Worm (Caenorhabditis elegans) whole organism, young adult: ENCODE results near the gene ZK938.12.

Experiments
- B0336.3 ChIP-seq: fragments of 200-800 bp; sonication (Bioruptor generic); IDR thresholded peaks from 2 replicates; pipeline ENCODE4 v1.3.6; 2022; ENCODE audit warnings: missing genetic modification characterization, missing compliant biosample characterization
- F37B4.10 ChIP-seq: fragments of 200-800 bp; sonication (Bioruptor generic); IDR thresholded peaks from 2 replicates; pipeline ENCODE4 v1.3.6; 2022; ENCODE audit warnings: missing genetic modification characterization, missing compliant biosample characterization
- F55B11.4 ChIP-seq: sonication (generic microtip); optimal IDR thresholded peaks from 2 replicates; lab custom pipeline; 2016; ENCODE audit warnings: missing compliant biosample characterization, missing genetic modification characterization, borderline replicate concordance; ENCODE audit not compliant: insufficient read depth
- T07F8.4 ChIP-seq: sonication (generic microtip); optimal IDR thresholded peaks from 2 replicates; lab custom pipeline; 2016; ENCODE audit warnings: mild to moderate bottlenecking, missing genetic modification characterization, moderate library complexity, missing compliant biosample characterization
- Y95B8A.8 ChIP-seq: fragments of 200-800 bp; sonication (Bioruptor generic); IDR thresholded peaks from 2 replicates; pipeline ENCODE4 v1.3.6; 2022; ENCODE audit warnings: missing genetic modification reagents, missing genetic modification characterization, missing compliant biosample characterization
- ZK185.1 ChIP-seq: sonication (generic microtip); optimal IDR thresholded peaks from 2 replicates; lab custom pipeline; 2016; ENCODE audit warnings: mild to moderate bottlenecking, missing genetic modification characterization, missing compliant biosample characterization; ENCODE audit not compliant: poor library complexity, severe bottlenecking
- aptf-3 ChIP-seq: fragments of 200-800 bp; sonication (Bioruptor generic); IDR thresholded peaks from 2 replicates; pipeline ENCODE4 v1.3.6; 2022; ENCODE audit warnings: missing genetic modification characterization, missing compliant biosample characterization
- atf-7 ChIP-seq: sonication (generic microtip); optimal IDR thresholded peaks from 2 replicates; lab custom pipeline; 2017; ENCODE audit warnings: mild to moderate bottlenecking, missing genetic modification characterization, missing compliant biosample characterization
- attf-6 ChIP-seq: fragments of 200-800 bp; sonication (Bioruptor generic); IDR thresholded peaks from 2 replicates; pipeline ENCODE4 v1.3.6; 2022; ENCODE audit warnings: missing genetic modification reagents, missing genetic modification characterization, missing compliant biosample characterization
- bed-1 ChIP-seq: fragments of 200-800 bp; sonication (Bioruptor generic); IDR thresholded peaks from 2 replicates; pipeline ENCODE4 v1.3.6; 2022; ENCODE audit warnings: missing genetic modification reagents, missing genetic modification characterization, missing compliant biosample characterization
- bed-2 ChIP-seq: fragments of 200-800 bp; sonication (Bioruptor generic); IDR thresholded peaks from 2 replicates; pipeline ENCODE4 v1.3.6; 2022; ENCODE audit warnings: missing genetic modification reagents, missing genetic modification characterization, missing compliant biosample characterization
- ccch-3 ChIP-seq: fragments of 200-800 bp; sonication (Bioruptor generic); optimal IDR thresholded peaks from 2 replicates; lab custom pipeline; 2018; ENCODE audit warnings: mild to moderate bottlenecking, missing genetic modification characterization, missing compliant biosample characterization
- die-1 ChIP-seq: sonication (generic microtip); optimal IDR thresholded peaks from 2 replicates; lab custom pipeline; 2016; ENCODE audit warnings: missing genotype, mild to moderate bottlenecking, missing genetic modification characterization, missing compliant biosample characterization
- egl-44 ChIP-seq: fragments of 200-800 bp; sonication (Bioruptor generic); IDR thresholded peaks from 2 replicates; pipeline ENCODE4 v1.3.6; 2022; ENCODE audit warnings: missing genetic modification reagents, missing genetic modification characterization, missing compliant biosample characterization
- ekl-4 ChIP-seq: fragments of 200-800 bp; sonication (Bioruptor generic); IDR thresholded peaks from 2 replicates; pipeline ENCODE4 v1.3.6; 2022; ENCODE audit warnings: missing genetic modification reagents, missing genetic modification characterization, missing compliant biosample characterization
- fkh-3 ChIP-seq: sonication (generic microtip); optimal IDR thresholded peaks from 2 replicates; lab custom pipeline; 2016; ENCODE audit warnings: mild to moderate bottlenecking, missing genetic modification characterization, missing compliant biosample characterization
- hrde-1 ChIP-seq: sonication (generic microtip); optimal IDR thresholded peaks from 2 replicates; lab custom pipeline; 2016; ENCODE audit warnings: missing genetic modification characterization, mild to moderate bottlenecking, missing compliant biosample characterization, moderate library complexity, missing genotype, missing genetic modification reagents, borderline replicate concordance
- lin-35 ChIP-seq, 3 experiments: fragments of 150-350 bp in 2 of 3; sonication (generic microtip) in 1 of 3; optimal IDR thresholded peaks; 2 replicates each; lab custom pipeline; 2014 to 2018; ENCODE audit warnings: missing biosample characterization in 3 of 3, missing genetic modification characterization in 3 of 3, missing genetic modification reagents in 3 of 3
- lir-1 ChIP-seq: fragments of 200-800 bp; sonication (Bioruptor generic); conservative IDR thresholded peaks from 2 replicates; pipeline ENCODE4 v1.3.6; 2022; ENCODE audit warnings: missing genetic modification reagents, missing genetic modification characterization, missing compliant biosample characterization
- madf-10 ChIP-seq: sonication (generic microtip); optimal IDR thresholded peaks from 2 replicates; lab custom pipeline; 2016; ENCODE audit warnings: mild to moderate bottlenecking, missing genetic modification characterization, missing compliant biosample characterization
- madf-6 ChIP-seq: fragments of 200-800 bp; sonication (Bioruptor generic); IDR thresholded peaks from 2 replicates; pipeline ENCODE4 v1.3.6; 2022; ENCODE audit warnings: missing genetic modification reagents, missing genetic modification characterization, missing compliant biosample characterization
- mes-4 ChIP-seq: sonication (generic microtip); optimal IDR thresholded peaks from 2 replicates; lab custom pipeline; 2016; ENCODE audit warnings: missing genotype, missing genetic modification characterization, missing compliant biosample characterization
- mxl-1 ChIP-seq: sonication (generic microtip); optimal IDR thresholded peaks from 2 replicates; lab custom pipeline; 2016; ENCODE audit warnings: missing genetic modification characterization, missing compliant biosample characterization
- nfya-1 ChIP-seq: sonication (generic microtip); optimal IDR thresholded peaks from 2 replicates; lab custom pipeline; 2017; ENCODE audit warnings: antibody characterized with exemption, missing compliant biosample characterization, missing genetic modification characterization, borderline replicate concordance; ENCODE audit not compliant: insufficient read depth
- nfyb-1 ChIP-seq: fragments of 200-800 bp; sonication (Bioruptor generic); IDR thresholded peaks from 2 replicates; pipeline ENCODE4 v1.3.6; 2022; ENCODE audit warnings: missing genetic modification reagents, missing genetic modification characterization, missing compliant biosample characterization
- nhr-27 ChIP-seq: fragments of 200-800 bp; sonication (Bioruptor generic); optimal IDR thresholded peaks from 2 replicates; lab custom pipeline; 2018; ENCODE audit warnings: mild to moderate bottlenecking, missing genetic modification characterization, moderate library complexity, missing compliant biosample characterization
- nhr-80 ChIP-seq: sonication (generic microtip); optimal IDR thresholded peaks from 2 replicates; lab custom pipeline; 2016; ENCODE audit warnings: missing genetic modification characterization, missing compliant biosample characterization
- nhr-90 ChIP-seq: sonication (generic microtip); optimal IDR thresholded peaks from 2 replicates; lab custom pipeline; 2016; ENCODE audit warnings: missing genotype, mild to moderate bottlenecking, missing genetic modification characterization, missing compliant biosample characterization
- pha-4 ChIP-seq: fragments of 150-350 bp; sonication (generic microtip); optimal IDR thresholded peaks from 2 replicates; lab custom pipeline; 2014; ENCODE audit warnings: missing biosample characterization, missing genetic modification reagents, missing genetic modification characterization
- snpc-4 ChIP-seq, 5 experiments: fragments of 150-350 bp in 1 of 5; sonication (generic microtip) in 4 of 5; optimal IDR thresholded peaks; 2 replicates each; lab custom pipeline; 2014 to 2018; ENCODE audit warnings: missing genetic modification characterization in 5 of 5, missing biosample characterization in 3 of 5, antibody characterized with exemption in 2 of 5, mild to moderate bottlenecking in 2 of 5, missing compliant biosample characterization in 2 of 5, missing genotype in 2 of 5, moderate library complexity in 2 of 5, missing genetic modification reagents in 1 of 5
- somi-1 ChIP-seq: fragments of 200-800 bp; sonication (Bioruptor generic); optimal IDR thresholded peaks from 2 replicates; lab custom pipeline; 2018; ENCODE audit warnings: mild to moderate bottlenecking, missing genetic modification characterization, missing compliant biosample characterization
- sptf-2 ChIP-seq: fragments of 200-800 bp; sonication (Bioruptor generic); optimal IDR thresholded peaks from 2 replicates; lab custom pipeline; 2018; ENCODE audit warnings: mild to moderate bottlenecking, missing genetic modification characterization, missing compliant biosample characterization
- tbp1 ChIP-seq: fragments of 200-800 bp; sonication (Bioruptor generic); optimal IDR thresholded peaks from 2 replicates; lab custom pipeline; 2018; ENCODE audit warnings: mild to moderate bottlenecking, missing genetic modification characterization, missing compliant biosample characterization
- ztf-22 ChIP-seq: fragments of 200-800 bp; sonication (Bioruptor generic); optimal IDR thresholded peaks from 2 replicates; lab custom pipeline; 2018; ENCODE audit warnings: mild to moderate bottlenecking, missing genetic modification characterization, moderate library complexity, missing compliant biosample characterization
- ztf-26 ChIP-seq: sonication (generic microtip); optimal IDR thresholded peaks from 2 replicates; lab custom pipeline; 2017; ENCODE audit warnings: missing genetic modification characterization, missing compliant biosample characterization
- ztf-28 ChIP-seq: fragments of 200-800 bp; sonication (Bioruptor generic); IDR thresholded peaks from 2 replicates; pipeline ENCODE4 v1.3.6; 2022; ENCODE audit warnings: missing genetic modification reagents, missing genetic modification characterization, missing compliant biosample characterization
- ztf-6 ChIP-seq: fragments of 200-800 bp; sonication (Bioruptor generic); IDR thresholded peaks from 2 replicates; pipeline ENCODE4 v1.3.6; 2022; ENCODE audit warnings: missing genetic modification reagents, missing genetic modification characterization, missing compliant biosample characterization

Gene ZK938.12

DNA sequence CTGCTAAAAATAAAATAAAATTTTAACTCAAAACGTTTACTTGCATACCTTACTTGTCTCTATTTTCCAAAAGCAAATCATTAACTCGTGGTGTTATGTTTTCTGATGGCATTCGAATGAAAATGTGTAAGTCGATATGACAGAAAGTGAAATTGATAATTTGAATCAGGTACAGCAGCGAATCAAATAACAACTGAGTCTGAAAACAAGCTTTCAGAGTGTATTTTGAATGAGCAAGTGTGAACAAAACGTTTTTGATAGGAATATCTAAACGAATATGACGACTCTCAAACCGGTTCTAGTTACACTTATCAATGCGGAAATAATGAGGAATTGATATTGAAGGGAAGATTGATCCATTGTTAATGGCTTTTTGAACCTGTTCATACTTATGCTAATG lies 39.9 kb downstream of the ZK938.12 start, which contains the start of gene chil-7:
Gene chil-7, minus strand, starts transcription at position 112 of the 400 bp plus-strand sequence.
- no peak for TF ChIP-seq ztf-22
- TF ChIP-seq madf-10 (tag; lab: Kevin White, UChicago), result no peak
- TF ChIP-seq egl-44, result no peak
- TF ChIP-seq T07F8.4 (tag; lab: Kevin White, UChicago), result no peak
- TF ChIP-seq ccch-3 (GFP tag; lab: Kevin White, UChicago), result no peak
- no peak for TF ChIP-seq somi-1 (GFP tag; lab: Kevin White, UChicago)
- no peak for TF ChIP-seq ztf-28
- no peak for TF ChIP-seq fkh-3 (tag; lab: Kevin White, UChicago)
- no peak for TF ChIP-seq ekl-4 (GFP tag; lab: Robert Waterston, UW)
- no peak for TF ChIP-seq mes-4 (tag; lab: Kevin White, UChicago)
- TF ChIP-seq mxl-1 (tag; lab: Kevin White, UChicago), result no peak
- no peak for TF ChIP-seq nhr-27 (tag; lab: Kevin White, UChicago)

DNA sequence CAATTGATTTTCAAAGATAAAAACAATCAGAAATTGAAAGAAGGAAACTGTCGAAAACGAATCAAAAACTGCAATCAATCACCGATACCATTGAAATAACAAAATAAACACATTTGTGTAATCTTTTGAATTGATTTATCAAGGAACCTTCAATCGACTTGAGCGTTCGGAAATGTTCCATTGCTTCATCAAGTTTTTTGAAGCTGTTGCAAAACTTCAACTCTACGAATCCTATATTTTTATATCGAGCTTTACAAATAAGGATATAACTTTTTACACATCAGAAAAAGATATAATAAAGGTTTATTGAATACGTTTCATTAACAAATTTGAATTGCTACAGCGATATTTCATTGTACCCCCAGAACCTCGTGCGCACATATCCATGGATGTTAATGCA lies 41.8 kb downstream of the ZK938.12 start, which contains the start of gene chil-8:
Gene chil-8, minus strand, starts transcription at position 101 of the 400 bp plus-strand sequence.
- TF ChIP-seq nfya-1 (tag; lab: Kevin White, UChicago), result no peak
- no peak for TF ChIP-seq B0336.3 (GFP tag; lab: Robert Waterston, UW)
- TF ChIP-seq pha-4 (tag; lab: Kevin White, UChicago), result no peak
- TF ChIP-seq nhr-80 (tag; lab: Kevin White, UChicago), result no peak
- TF ChIP-seq hrde-1 (tag; lab: Kevin White, UChicago), result no peak
- no peak for TF ChIP-seq snpc-4 (GFP tag; optimal IDR thresholded peaks at IDR 0.05; lab: Kevin White, UChicago)
- TF ChIP-seq snpc-4 (tag; optimal IDR thresholded peaks at IDR 0.05; lab: Kevin White, UChicago), result no peak
- no peak for TF ChIP-seq aptf-3 (GFP tag; lab: Robert Waterston, UW)
- TF ChIP-seq sptf-2 (GFP tag; lab: Kevin White, UChicago), result no peak
- no peak for TF ChIP-seq F55B11.4 (tag; lab: Kevin White, UChicago)
- TF ChIP-seq lir-1 (GFP tag; lab: Robert Waterston, UW), result no peak
- no peak for TF ChIP-seq madf-6 (GFP tag; lab: Robert Waterston, UW)
- TF ChIP-seq bed-1, result no peak
- no peak for TF ChIP-seq nfyb-1 (GFP tag; lab: Robert Waterston, UW)
- TF ChIP-seq ZK185.1, result no peak
- no peak for TF ChIP-seq lin-35 (GFP tag; optimal IDR thresholded peaks at IDR 0.05; lab: Kevin White, UChicago)
- no peak for TF ChIP-seq ztf-6 (GFP tag; lab: Robert Waterston, UW)
- TF ChIP-seq, all 124 proteins: peak for 0

DNA sequence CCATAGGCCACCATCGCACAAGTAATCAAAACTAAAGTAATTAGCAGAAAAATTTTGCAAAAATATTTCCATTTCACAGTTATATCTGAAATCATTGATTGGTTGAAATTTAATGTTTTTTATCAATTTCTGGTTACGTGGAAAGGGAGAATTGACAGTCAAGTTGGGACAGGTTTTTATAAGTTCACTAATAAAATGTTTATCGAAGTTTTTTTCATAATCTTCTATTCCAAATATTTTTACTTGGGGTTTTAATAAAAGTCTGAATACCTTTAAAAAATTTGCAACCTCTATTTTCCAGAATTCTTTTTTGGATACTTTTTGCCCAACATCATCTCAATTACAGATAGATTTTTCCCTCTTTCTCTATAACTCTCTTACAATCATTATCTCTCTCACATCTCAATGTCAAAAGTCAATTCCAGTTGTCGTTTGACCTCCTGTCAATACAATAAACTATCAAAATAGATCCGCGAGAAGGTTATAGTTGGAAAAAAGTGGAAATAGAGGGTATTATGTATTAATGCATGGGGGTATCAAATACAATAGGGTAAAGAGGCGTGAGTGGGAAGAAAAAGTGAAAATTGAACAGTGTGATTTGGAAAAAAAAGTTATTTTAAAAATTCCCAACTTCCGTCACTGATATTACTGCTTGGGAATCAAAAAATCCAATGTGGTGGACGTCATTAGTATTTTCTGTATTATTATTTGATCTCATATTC lies 43.5 kb downstream of the ZK938.12 start, which contains the start of the genes chil-2 and ctsa-3.2:
Gene chil-2, minus strand, starts transcription at position 101 of the 722 bp plus-strand sequence.
Gene ctsa-3.2, plus strand, starts transcription at position 672 of the 722 bp plus-strand sequence.
- TF ChIP-seq nhr-90 (tag; lab: Kevin White, UChicago), result no peak
- TF ChIP-seq tbp1 (GFP tag; lab: Kevin White, UChicago), result no peak
- no peak for TF ChIP-seq F37B4.10 (GFP tag; lab: Robert Waterston, UW)
- TF ChIP-seq ztf-26 (tag; lab: Kevin White, UChicago), result no peak
- TF ChIP-seq attf-6 (GFP tag; lab: Robert Waterston, UW), result no peak
- no peak for TF ChIP-seq die-1 (tag; lab: Kevin White, UChicago)
- TF ChIP-seq hrde-1 (tag; lab: Kevin White, UChicago), result no peak
- TF ChIP-seq Y95B8A.8, result no peak
- no peak for TF ChIP-seq atf-7
- no peak for TF ChIP-seq bed-2 (GFP tag; lab: Robert Waterston, UW)
- no peak for TF ChIP-seq mxl-1 (tag; lab: Kevin White, UChicago)
